Fruit fly (Drosophila melanogaster): ENCODE data around the gene Rhau.

DNA sequence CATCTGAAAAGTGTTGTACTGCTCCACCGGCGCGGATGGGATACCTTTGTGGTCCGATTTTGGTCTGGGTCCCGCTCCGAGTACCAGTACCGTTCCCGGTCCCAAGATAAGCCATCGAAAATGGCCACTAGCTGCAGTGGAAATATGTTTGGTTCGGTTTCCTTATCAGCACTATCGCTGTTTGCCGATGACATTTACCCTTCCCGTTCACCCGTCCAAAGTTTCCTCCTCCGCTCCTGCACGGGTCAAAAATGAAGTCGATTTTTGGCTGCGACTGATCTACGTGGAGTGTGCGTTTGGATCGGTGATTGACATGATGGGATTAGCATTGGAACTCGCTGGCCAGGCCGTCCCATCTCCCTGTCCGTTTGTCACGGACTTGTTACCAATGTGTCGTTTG lies 16.7 kb upstream of the Rhau start:
- TF ChIP-seq EcR (GFP tag; optimal IDR thresholded peaks at IDR 0.05) (no peak), CG8478 (optimal IDR thresholded peaks at IDR 0.05) (no peak), Dll (optimal IDR thresholded peaks at IDR 0.05) (no peak), psq (optimal IDR thresholded peaks at IDR 0.05) (no peak)
